Fruit fly (Drosophila melanogaster): Measurements from ENCODE around the gene Ptp61F.
A peak's percentile ranks its signal among the peaks of the same experiment; 100 is the strongest.

Gene Ptp61F

dm6 chr3L:1335428-1335764, 139.7 kb downstream of the Ptp61F start (continued):
- peak; percentile 60 for TF ChIP-seq ttk (GFP tag; IDR thresholded peaks at IDR 0.05)
- TF ChIP-seq eve (GFP tag; optimal IDR thresholded peaks at IDR 0.05): no peak
- peak; percentile 72 for TF ChIP-seq Dbx (GFP tag; IDR thresholded peaks at IDR 0.05)
- peak; percentile 93 for TF ChIP-seq scrt (GFP tag; optimal IDR thresholded peaks at IDR 0.05)
- TF ChIP-seq CG1602 (GFP tag; optimal IDR thresholded peaks at IDR 0.05): no peak
- TF ChIP-seq CG11247 (GFP tag; IDR thresholded peaks at IDR 0.05): peak; percentile 53; the same call in 1 of the 2 replicates
- TF ChIP-seq H2.0 (GFP tag; IDR thresholded peaks at IDR 0.05): peak; percentile 55
- TF ChIP-seq Taf1 (GFP tag; IDR thresholded peaks at IDR 0.05): peak; percentile 54; the same call in 1 of the 2 replicates
- peak; percentile 39 for TF ChIP-seq CG2678 (tag; optimal IDR thresholded peaks at IDR 0.05)
- TF ChIP-seq Ets65A (GFP tag): peak; percentile 77
- TF ChIP-seq schlank (tag; optimal IDR thresholded peaks at IDR 0.05): no peak
- no peak for TF ChIP-seq CG7928 (GFP tag; optimal IDR thresholded peaks at IDR 0.05)
- no peak for TF ChIP-seq tio (GFP tag; optimal IDR thresholded peaks at IDR 0.05)
- no peak for TF ChIP-seq Lpt (GFP tag; optimal IDR thresholded peaks at IDR 0.05)
- peak; percentile 19 for TF ChIP-seq CG18619 (GFP tag; optimal IDR thresholded peaks at IDR 0.05)
- TF ChIP-seq CG15073 (GFP tag; optimal IDR thresholded peaks at IDR 0.05): no peak
- TF ChIP-seq Mad (GFP tag; optimal IDR thresholded peaks at IDR 0.05): peak; percentile 4
- TF ChIP-seq CG17359 (tag; optimal IDR thresholded peaks at IDR 0.05): peak; percentile 39
- no peak for TF ChIP-seq Hmx (GFP tag; optimal IDR thresholded peaks at IDR 0.05)
- TF ChIP-seq CG10654 (GFP tag; optimal IDR thresholded peaks at IDR 0.05): no peak
- peak; percentile 2 for TF ChIP-seq CG17829 (tag; optimal IDR thresholded peaks at IDR 0.05)
- TF ChIP-seq CG12744 (GFP tag; optimal IDR thresholded peaks at IDR 0.05): no peak
- TF ChIP-seq D (optimal IDR thresholded peaks at IDR 0.05): no peak
- TF ChIP-seq D (GFP tag; optimal IDR thresholded peaks at IDR 0.05): no peak
- TF ChIP-seq phol (tag; optimal IDR thresholded peaks at IDR 0.05): no peak
- peak; percentile 72; the same call in 2 of the 3 replicates for TF ChIP-seq Mrtf (GFP tag; IDR thresholded peaks at IDR 0.05)
- TF ChIP-seq Antp (GFP tag; optimal IDR thresholded peaks at IDR 0.05): peak; percentile 40
- TF ChIP-seq CG8359 (GFP tag; optimal IDR thresholded peaks at IDR 0.05; ENCODE audit: borderline replicate concordance): no peak
- no peak for TF ChIP-seq Scr (GFP tag; IDR thresholded peaks at IDR 0.05; ENCODE audit: partially characterized antibody)
- TF ChIP-seq dimm (GFP tag; IDR thresholded peaks at IDR 0.05): peak; percentile 29; the same call in 1 of the 2 replicates
- peak; percentile 58 for TF ChIP-seq CG12071 (GFP tag; optimal IDR thresholded peaks at IDR 0.05)
- 0 out of 2 replicates have a peak, but pooled peaks have one; percentile 53 for TF ChIP-seq CG17328 (GFP tag; IDR thresholded peaks at IDR 0.05)
- no peak; the same call in 2 of the 3 replicates for TF ChIP-seq gce (GFP tag; IDR thresholded peaks at IDR 0.05)
- peak; percentile 42 for TF ChIP-seq fd3F (GFP tag; optimal IDR thresholded peaks at IDR 0.05)
- TF ChIP-seq lab (GFP tag; optimal IDR thresholded peaks at IDR 0.05): peak; percentile 81
- peak; percentile 84 for TF ChIP-seq Rfx (GFP tag; IDR thresholded peaks at IDR 0.05)
- TF ChIP-seq Awh (GFP tag; IDR thresholded peaks at IDR 0.05): 0 out of 2 replicates have a peak, but pooled peaks have one; percentile 30
- TF ChIP-seq slbo (GFP tag; IDR thresholded peaks at IDR 0.05): peak; percentile 82
- no peak for TF ChIP-seq CG13775 (GFP tag; optimal IDR thresholded peaks at IDR 0.05)
- TF ChIP-seq Ssrp (tag; optimal IDR thresholded peaks at IDR 0.05): no peak
- peak; percentile 61 for TF ChIP-seq stc (GFP tag; IDR thresholded peaks at IDR 0.05)
- TF ChIP-seq pho (GFP tag; optimal IDR thresholded peaks at IDR 0.05): peak; percentile 33
- TF ChIP-seq CG10147 (GFP tag; optimal IDR thresholded peaks at IDR 0.05): no peak
- TF ChIP-seq CG11085 (GFP tag; IDR thresholded peaks at IDR 0.05): peak; percentile 37; the same call in 1 of the 2 replicates
- no peak for TF ChIP-seq CG31441 (GFP tag; IDR thresholded peaks at IDR 0.05)
- TF ChIP-seq CG2712 (tag; optimal IDR thresholded peaks at IDR 0.05): peak; percentile 21
- TF ChIP-seq hth (optimal IDR thresholded peaks at IDR 0.05): no peak
- peak; percentile 4 for TF ChIP-seq CG10267 (tag; optimal IDR thresholded peaks at IDR 0.05)
- no peak for TF ChIP-seq sqz (GFP tag; optimal IDR thresholded peaks at IDR 0.05)
- peak; percentile 19 for TF ChIP-seq CG3281 (GFP tag; optimal IDR thresholded peaks at IDR 0.05)
- peak; percentile 29 for TF ChIP-seq az2 (GFP tag; optimal IDR thresholded peaks at IDR 0.05)
- no peak for TF ChIP-seq CG43689 (GFP tag; IDR thresholded peaks at IDR 0.05)
- no peak for TF ChIP-seq CG12942 (GFP tag; optimal IDR thresholded peaks at IDR 0.05)

Measured in whole organism, embryonic.